Worm (Caenorhabditis elegans) whole organism, L4 larva: Measurements from ENCODE around the gene epg-7.

Experiments used
- ama-1 ChIP-seq: fragments of 150-350 bp; optimal IDR thresholded peaks from 2 replicates; lab custom pipeline; 2014; ENCODE audit warnings: inconsistent platforms, mixed read lengths
- ceh-62 ChIP-seq: sonication (generic microtip); optimal IDR thresholded peaks from 2 replicates; lab custom pipeline; 2017; ENCODE audit warnings: missing biosample characterization, missing genetic modification characterization
- ceh-82 ChIP-seq: sonication (generic microtip); optimal IDR thresholded peaks from 2 replicates; lab custom pipeline; 2017; ENCODE audit warnings: missing biosample characterization, missing genetic modification characterization
- lin-39 ChIP-seq: fragments of 150-350 bp; optimal IDR thresholded peaks from 2 replicates; lab custom pipeline; 2014; ENCODE audit warnings: missing biosample characterization, missing genetic modification reagents, missing genetic modification characterization
- nhr-237 ChIP-seq: sonication (generic microtip); optimal IDR thresholded peaks from 2 replicates; lab custom pipeline; 2017; ENCODE audit warnings: missing biosample characterization, missing genetic modification characterization
- nhr-42 ChIP-seq: fragments of 200-800 bp; sonication (Bioruptor generic); IDR thresholded peaks from 2 replicates; pipeline ENCODE4 v1.3.6; 2022; ENCODE audit warnings: missing genetic modification characterization, missing compliant biosample characterization
- snpc-4 ChIP-seq: fragments of 150-350 bp; optimal IDR thresholded peaks from 2 replicates; lab custom pipeline; 2014; ENCODE audit warnings: missing biosample characterization, missing genetic modification characterization
- ztf-11 ChIP-seq: fragments of 150-350 bp; optimal IDR thresholded peaks from 2 replicates; lab custom pipeline; 2014; ENCODE audit warnings: missing biosample characterization, missing genetic modification characterization

DNA sequence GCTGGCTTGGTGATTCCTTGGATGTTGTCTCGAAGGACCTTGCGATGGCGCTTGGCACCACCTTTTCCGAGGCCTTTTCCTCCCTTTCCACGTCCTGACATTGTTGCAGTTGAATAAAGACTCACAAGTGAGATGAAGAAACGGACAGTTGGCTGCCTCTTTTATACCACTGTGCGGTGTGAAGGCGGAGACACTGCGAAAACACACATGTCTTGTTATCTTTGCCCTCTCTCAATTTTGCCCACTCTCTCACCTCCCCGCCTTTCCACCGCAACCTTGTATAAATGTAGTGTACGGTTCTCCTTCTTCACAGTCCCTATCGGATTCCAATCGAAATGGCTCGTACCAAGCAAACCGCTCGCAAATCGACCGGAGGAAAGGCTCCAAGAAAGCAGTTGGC lies 24.7 kb upstream of the epg-7 start, which contains the start of the genes his-38 and his-40:
- TF ChIP-seq lin-39 (tag; lab: Kevin White, UChicago) (no peak), ztf-11 (tag; lab: Kevin White, UChicago) (no peak), nhr-42 (GFP tag; lab: Robert Waterston, UW) (no peak), nhr-237 (tag; lab: Kevin White, UChicago) (no peak), ceh-82 (no peak), ama-1 (lab: Kevin White, UChicago) (no peak), snpc-4 (tag; lab: Kevin White, UChicago) (no peak), ceh-62 (tag; lab: Kevin White, UChicago) (no peak)
